Fruit fly (Drosophila melanogaster) whole organism, embryonic: ENCODE results near the gene Rab26.

Source experiments
- CG11504 ChIP-seq: fragments of 200-800 bp; sonication (Bioruptor generic); optimal IDR thresholded peaks from 3 replicates; lab custom pipeline; 2019; ENCODE audit warnings: missing biosample characterization, mild to moderate bottlenecking, missing genetic modification characterization, moderate library complexity
- CG1233 ChIP-seq: fragments of 200-800 bp; sonication (Bioruptor generic); optimal IDR thresholded peaks from 4 replicates; lab custom pipeline; 2018; ENCODE audit warnings: missing biosample characterization, mild to moderate bottlenecking, missing genetic modification characterization
- CG14014 ChIP-seq: fragments of 200-800 bp; sonication (Bioruptor generic); IDR thresholded peaks from 2 replicates; pipeline ENCODE4 v1.3.6; 2022; ENCODE audit warnings: missing biosample characterization, missing genetic modification characterization
- CG14441 ChIP-seq: fragments of 200-800 bp; sonication (Bioruptor generic); IDR thresholded peaks from 2 replicates; pipeline ENCODE4 v1.3.6; 2022; ENCODE audit warnings: missing biosample characterization, missing genetic modification characterization
- CG14860 ChIP-seq: fragments of 200-800 bp; sonication (Bioruptor generic); IDR thresholded peaks from 3 replicates; pipeline ENCODE4 v1.3.6; 2022; ENCODE audit warnings: missing biosample characterization, missing genetic modification characterization; ENCODE audit not compliant: partially characterized antibody
- CG17328 ChIP-seq: fragments of 200-800 bp; sonication (Bioruptor generic); IDR thresholded peaks from 2 replicates; pipeline ENCODE4 v1.3.6; 2022; ENCODE audit warnings: missing biosample characterization, missing genetic modification characterization
- CG3163 ChIP-seq: fragments of 200-800 bp; sonication (Bioruptor generic); optimal IDR thresholded peaks from 3 replicates; lab custom pipeline; 2016; ENCODE audit warnings: missing biosample characterization, missing genetic modification characterization
- CG42726 ChIP-seq: fragments of 200-800 bp; sonication (Bioruptor generic); IDR thresholded peaks from 2 replicates; pipeline ENCODE4 v1.3.6; 2022; ENCODE audit warnings: missing biosample characterization, missing genetic modification characterization; ENCODE audit not compliant: partially characterized antibody
- CG4328 ChIP-seq: fragments of 200-800 bp; sonication (Bioruptor generic); optimal IDR thresholded peaks from 3 replicates; lab custom pipeline; 2017; ENCODE audit warnings: missing biosample characterization, missing genetic modification reagents, missing genetic modification characterization
- CG6175 ChIP-seq: fragments of 200-800 bp; sonication (Bioruptor generic); IDR thresholded peaks from 3 replicates; pipeline ENCODE4 v1.3.6; 2022; ENCODE audit warnings: missing biosample characterization, missing genetic modification characterization
- CkIIα-i1 ChIP-seq: fragments of 200-800 bp; sonication (Bioruptor generic); IDR thresholded peaks from 2 replicates; pipeline ENCODE4 v1.3.6; 2022; ENCODE audit warnings: missing biosample characterization, missing genetic modification characterization
- D19A ChIP-seq: fragments of 200-800 bp; optimal IDR thresholded peaks from 3 replicates; lab custom pipeline; 2019; ENCODE audit warnings: missing biosample characterization, mild to moderate bottlenecking, missing genetic modification characterization, moderate library complexity
- Dek ChIP-seq: fragments of 200-800 bp; sonication (Bioruptor generic); optimal IDR thresholded peaks from 3 replicates; lab custom pipeline; 2019; ENCODE audit warnings: missing biosample characterization, mild to moderate bottlenecking, missing genetic modification characterization, moderate library complexity
- Fer1 ChIP-seq: fragments of 200-800 bp; sonication (Bioruptor generic); optimal IDR thresholded peaks from 2 replicates; lab custom pipeline; 2017; ENCODE audit warnings: missing biosample characterization, mild to moderate bottlenecking, missing genetic modification characterization
- H2.0 ChIP-seq: fragments of 200-800 bp; sonication (Bioruptor generic); IDR thresholded peaks from 2 replicates; pipeline ENCODE4 v1.3.6; 2022; ENCODE audit warnings: missing biosample characterization, missing genetic modification characterization
- HLHmδ ChIP-seq: fragments of 200-800 bp; sonication (Bioruptor generic); optimal IDR thresholded peaks from 2 replicates; lab custom pipeline; 2018; ENCODE audit warnings: missing biosample characterization, mild to moderate bottlenecking, missing genetic modification characterization, moderate library complexity
- Hmr ChIP-seq: fragments of 200-800 bp; sonication (Bioruptor generic); optimal IDR thresholded peaks from 3 replicates; lab custom pipeline; 2017; ENCODE audit warnings: mild to moderate bottlenecking, missing biosample characterization, missing genetic modification reagents, missing genetic modification characterization
- MTF-1 ChIP-seq: fragments of 200-800 bp; sonication (Bioruptor generic); optimal IDR thresholded peaks from 2 replicates; lab custom pipeline; 2018; ENCODE audit warnings: missing biosample characterization, mild to moderate bottlenecking, missing genetic modification characterization, borderline replicate concordance
- Optix ChIP-seq: fragments of 200-800 bp; sonication (Bioruptor generic); IDR thresholded peaks from 3 replicates; pipeline ENCODE4 v1.3.6; 2022; ENCODE audit warnings: missing biosample characterization, missing genetic modification characterization
- Pdp1 ChIP-seq, 2 experiments: fragments of 200-800 bp; sonication (Bioruptor generic); optimal IDR thresholded peaks; 3 replicates each; lab custom pipeline; 2016; ENCODE audit warnings: missing biosample characterization in 2 of 2, missing genetic modification characterization in 2 of 2, mild to moderate bottlenecking in 1 of 2, moderate library complexity in 1 of 2
- Trl ChIP-seq, 3 experiments: fragments of >200 bp in 2 of 3; fragments of 200-800 bp in 1 of 3; sonication (Bioruptor generic) in 1 of 3; optimal IDR thresholded peaks; 2 replicates in 1 of 3; 3 replicates in 2 of 3; lab custom pipeline; 2016 to 2017; ENCODE audit warnings: missing biosample characterization in 1 of 3, missing genetic modification characterization in 1 of 3
- abd-A ChIP-seq: fragments of 200-800 bp; sonication (Bioruptor generic); optimal IDR thresholded peaks from 3 replicates; lab custom pipeline; 2019; ENCODE audit warnings: missing biosample characterization, mild to moderate bottlenecking, missing genetic modification characterization, moderate library complexity
- al ChIP-seq: fragments of 200-800 bp; sonication (Bioruptor generic); IDR thresholded peaks from 2 replicates; pipeline ENCODE4 v1.3.6; 2022; ENCODE audit warnings: missing biosample characterization, missing genetic modification characterization
- crp ChIP-seq, 2 experiments: fragments of 200-800 bp; sonication (Bioruptor generic); optimal IDR thresholded peaks; 2 replicates in 1 of 2; 3 replicates in 1 of 2; lab custom pipeline; 2017; ENCODE audit warnings: missing biosample characterization in 2 of 2, missing genetic modification characterization in 2 of 2, mild to moderate bottlenecking in 1 of 2, moderate library complexity in 1 of 2
- cwo ChIP-seq: fragments of 200-800 bp; sonication (Bioruptor generic); optimal IDR thresholded peaks from 3 replicates; lab custom pipeline; 2017; ENCODE audit warnings: missing biosample characterization, missing genetic modification characterization, mild to moderate bottlenecking, moderate library complexity, missing genetic modification reagents
- dmrt99B ChIP-seq: fragments of 200-800 bp; sonication (Bioruptor generic); optimal IDR thresholded peaks from 2 replicates; lab custom pipeline; 2018; ENCODE audit warnings: missing biosample characterization, mild to moderate bottlenecking, missing genetic modification characterization, moderate library complexity
- en ChIP-seq: fragments of 200-800 bp; sonication (Bioruptor generic); optimal IDR thresholded peaks from 2 replicates; lab custom pipeline; 2016; ENCODE audit warnings: missing biosample characterization, missing genetic modification characterization
- gcm ChIP-seq: fragments of 200-800 bp; sonication (Bioruptor generic); optimal IDR thresholded peaks from 2 replicates; lab custom pipeline; 2019; ENCODE audit warnings: missing biosample characterization, mild to moderate bottlenecking, missing genetic modification characterization, moderate library complexity
- ind ChIP-seq: fragments of 200-800 bp; sonication (Bioruptor generic); optimal IDR thresholded peaks from 3 replicates; lab custom pipeline; 2016; ENCODE audit warnings: missing biosample characterization, missing genetic modification characterization
- jing ChIP-seq: fragments of 200-800 bp; sonication (Bioruptor generic); optimal IDR thresholded peaks from 2 replicates; lab custom pipeline; 2018; ENCODE audit warnings: missing biosample characterization, mild to moderate bottlenecking, missing genetic modification characterization
- nau ChIP-seq: fragments of 200-800 bp; sonication (Bioruptor generic); optimal IDR thresholded peaks from 3 replicates; lab custom pipeline; 2017; ENCODE audit warnings: missing biosample characterization, mild to moderate bottlenecking, missing genetic modification characterization, missing genetic modification reagents
- nerfin-1 ChIP-seq: fragments of 200-800 bp; sonication (Bioruptor generic); optimal IDR thresholded peaks from 3 replicates; lab custom pipeline; 2019; ENCODE audit warnings: missing biosample characterization, mild to moderate bottlenecking, missing genetic modification characterization, moderate library complexity
- otp ChIP-seq: fragments of 200-800 bp; sonication (Bioruptor generic); IDR thresholded peaks from 3 replicates; pipeline ENCODE4, ENCODE4 v1.3.6; 2022; ENCODE audit warnings: missing biosample characterization, missing genetic modification characterization
- sd ChIP-seq: fragments of 200-800 bp; sonication (Bioruptor generic); optimal IDR thresholded peaks from 3 replicates; lab custom pipeline; 2018; ENCODE audit warnings: missing biosample characterization, mild to moderate bottlenecking, missing genetic modification characterization, moderate library complexity
- sens ChIP-seq: fragments of 200-800 bp; sonication (Bioruptor generic); peaks from one replicate; lab custom pipeline; 2016; ENCODE audit warnings: missing biosample characterization, missing genetic modification characterization
- sr ChIP-seq: fragments of 200-800 bp; sonication (Bioruptor generic); IDR thresholded peaks from 3 replicates; pipeline ENCODE4 v1.3.6; 2022; ENCODE audit warnings: missing biosample characterization, missing genetic modification characterization

Gene Rab26

DNA sequence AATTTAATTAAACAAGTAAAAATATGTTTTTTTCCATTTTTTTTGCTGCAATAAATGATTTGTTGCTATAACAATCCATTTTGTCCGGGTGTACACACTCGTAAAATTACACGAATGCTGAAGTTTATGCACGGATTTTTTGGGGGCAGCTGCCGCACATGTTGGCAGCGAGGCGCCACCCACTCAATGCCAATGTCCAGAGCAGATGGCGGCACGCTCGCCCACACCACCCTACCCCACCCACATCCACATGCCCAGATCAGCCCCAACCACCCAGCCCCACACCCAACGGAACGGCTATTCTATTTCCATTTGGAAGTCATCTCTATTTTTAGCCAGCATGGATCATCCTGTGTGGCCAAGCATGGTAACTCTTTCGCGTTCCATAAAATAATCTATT lies 61.6 kb downstream of the Rab26 start (continued):
- TF ChIP-seq Fer1 (GFP tag; lab: Kevin White, UChicago) (no peak), sd (tag; lab: Kevin White, UChicago) (peak; percentile 15), ind (GFP tag; lab: Kevin White, UChicago) (no peak), gcm (GFP tag; lab: Kevin White, UChicago) (no peak), sr (peak; percentile 99), H2.0 (GFP tag; lab: Robert Waterston, UW) (no peak), CkIIα-i1 (no peak), CG17328 (GFP tag; lab: Robert Waterston, UW) (no peak), nau (GFP tag; lab: Kevin White, UChicago) (peak; percentile 81), Dek (tag; lab: Kevin White, UChicago) (no peak), jing (GFP tag; lab: Kevin White, UChicago) (no peak), CG1233 (GFP tag; lab: Kevin White, UChicago) (no peak), CG6175 (GFP tag; lab: Robert Waterston, UW) (peak; percentile 66; the same call in 1 of the 3 replicates)

DNA sequence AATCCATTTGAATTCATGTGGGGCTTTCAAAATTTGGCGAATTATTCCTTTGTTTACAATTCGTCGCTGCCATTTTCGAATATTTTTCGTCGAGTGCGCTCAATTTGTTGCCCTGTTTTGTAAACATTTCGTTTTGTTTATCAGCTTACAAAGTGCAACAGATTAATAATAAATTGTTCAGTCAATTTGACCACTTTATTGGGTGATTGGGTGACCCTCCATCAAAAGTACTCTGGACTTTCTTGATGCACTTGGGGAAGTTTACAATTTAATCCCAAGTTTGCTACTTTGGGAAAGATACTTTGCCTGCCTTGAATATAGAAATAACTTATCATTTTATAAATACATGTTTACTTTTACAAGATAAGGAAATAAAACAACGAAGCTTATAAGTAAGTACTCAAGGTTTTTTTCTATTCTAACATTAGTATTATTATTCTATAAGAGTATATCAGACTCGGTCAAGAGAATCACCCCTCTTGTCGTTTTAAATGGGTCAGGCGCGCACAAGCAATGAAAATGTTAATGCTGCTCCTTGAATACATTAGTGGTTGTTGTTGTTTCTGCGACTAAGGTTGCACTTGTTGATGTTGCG lies 62.1 kb downstream of the Rab26 start:
- TF ChIP-seq nerfin-1 (tag; lab: Kevin White, UChicago) (no peak), CG42726 (no peak), Hmr (no peak), sens (peak; percentile 25), CG14014 (GFP tag; lab: Robert Waterston, UW) (no peak), cwo (GFP tag; lab: Kevin White, UChicago) (no peak), CG14860 (GFP tag; lab: Robert Waterston, UW) (no peak), MTF-1 (GFP tag; lab: Kevin White, UChicago) (no peak), D19A (tag; lab: Kevin White, UChicago) (peak; percentile 86), dmrt99B (peak; percentile 8), HLHmδ (GFP tag; lab: Kevin White, UChicago) (no peak), al (GFP tag; lab: Robert Waterston, UW) (no peak), CG3163 (GFP tag; lab: Kevin White, UChicago) (no peak), Optix (no peak), CG4328 (GFP tag; lab: Kevin White, UChicago) (no peak), CG14441 (no peak), abd-A (tag; lab: Kevin White, UChicago) (no peak), otp (GFP tag; lab: Robert Waterston, UW) (no peak), crp (GFP tag; optimal IDR thresholded peaks at IDR 0.05; lab: Kevin White, UChicago) (no peak), Dek (tag; lab: Kevin White, UChicago) (no peak), Pdp1 (GFP tag; optimal IDR thresholded peaks at IDR 0.05; lab: Kevin White, UChicago) (no peak)

DNA sequence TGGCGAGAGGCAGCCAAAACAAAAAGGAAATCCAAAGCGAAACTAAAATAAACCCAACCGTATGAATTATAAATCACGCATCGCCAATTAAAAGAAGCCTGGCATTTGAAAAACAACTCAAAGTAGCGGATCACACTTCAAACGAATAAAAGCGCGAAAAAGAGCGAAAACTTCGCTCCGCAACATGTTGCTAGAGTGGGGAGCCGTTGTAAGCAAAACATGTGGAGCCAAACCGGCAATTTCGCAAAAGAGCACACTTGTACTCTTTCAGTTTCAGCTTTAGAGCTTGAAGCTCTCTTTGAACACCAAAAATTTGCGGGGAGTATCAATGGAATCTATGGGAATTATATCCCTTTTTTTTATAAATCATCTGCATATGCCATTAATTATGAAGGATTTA lies 63.2 kb downstream of the Rab26 start:
- TF ChIP-seq Trl (optimal IDR thresholded peaks at IDR 0.05; lab: Kevin White, UChicago) (peak in 1 of 2 experiments; percentile 38), Trl (GFP tag; optimal IDR thresholded peaks at IDR 0.05; lab: Kevin White, UChicago) (no peak), CG11504 (tag; lab: Kevin White, UChicago) (peak; percentile 95), en (GFP tag; lab: Kevin White, UChicago) (no peak)
